Worm (Caenorhabditis elegans) whole organism, late embryonic: ENCODE results near the gene H37A05.2.

Experiments
- ets-4 ChIP-seq: sonication (generic microtip); optimal IDR thresholded peaks from 2 replicates; lab custom pipeline; 2016; ENCODE audit warnings: missing genetic modification characterization, missing compliant biosample characterization
- pat-9 ChIP-seq: fragments of 200-800 bp; sonication (Bioruptor generic); optimal IDR thresholded peaks from 2 replicates; lab custom pipeline; 2018; ENCODE audit warnings: mild to moderate bottlenecking, missing genetic modification characterization, moderate library complexity, missing compliant biosample characterization

- TF ChIP-seq ets-4 (tag; lab: Kevin White, UChicago) (no peak), pat-9 (tag; lab: Kevin White, UChicago) (no peak)
Measured at ce11 chrV:13621720-13622119, 12.3 kb downstream of the H37A05.2 start, which contains the start of gene F53F4.16.
